Worm (Caenorhabditis elegans) whole organism, young adult: Measurements from ENCODE around the gene C49G7.12.

Experiments
- B0035.1 ChIP-seq: sonication (generic microtip); optimal IDR thresholded peaks from 2 replicates; lab custom pipeline; 2016; ENCODE audit warnings: missing genetic modification characterization, mild to moderate bottlenecking, missing compliant biosample characterization, missing genotype, missing genetic modification reagents
- F55B11.4 ChIP-seq: sonication (generic microtip); optimal IDR thresholded peaks from 2 replicates; lab custom pipeline; 2016; ENCODE audit warnings: missing compliant biosample characterization, missing genetic modification characterization, borderline replicate concordance; ENCODE audit not compliant: insufficient read depth
- F57C9.4 ChIP-seq: sonication (generic microtip); optimal IDR thresholded peaks from 2 replicates; lab custom pipeline; 2017; ENCODE audit warnings: mild to moderate bottlenecking, missing genetic modification characterization, missing compliant biosample characterization
- K12H6.12 ChIP-seq: fragments of 200-800 bp; sonication (Bioruptor generic); optimal IDR thresholded peaks from 2 replicates; lab custom pipeline; 2018; ENCODE audit warnings: mild to moderate bottlenecking, missing genetic modification characterization, missing compliant biosample characterization
- ama-1 ChIP-seq, 3 experiments: fragments of 150-350 bp in 1 of 3; sonication (generic microtip) in 2 of 3; optimal IDR thresholded peaks; 2 replicates each; lab custom pipeline; 2014 to 2018; ENCODE audit warnings: missing biosample characterization in 2 of 3, missing genetic modification characterization in 2 of 3, missing genetic modification reagents in 2 of 3
- ceh-40 ChIP-seq: fragments of 200-800 bp; sonication (Bioruptor generic); IDR thresholded peaks from 2 replicates; pipeline ENCODE4 v1.3.6; 2022; ENCODE audit warnings: missing genetic modification characterization, missing compliant biosample characterization
- ceh-91 ChIP-seq: fragments of 200-800 bp; sonication (Bioruptor generic); IDR thresholded peaks from 2 replicates; pipeline ENCODE4 v1.3.6; 2022; ENCODE audit warnings: missing genetic modification reagents, missing genetic modification characterization, missing compliant biosample characterization
- gei-17 ChIP-seq: fragments of 200-800 bp; sonication (Bioruptor generic); optimal IDR thresholded peaks from 2 replicates; lab custom pipeline; 2018; ENCODE audit warnings: mild to moderate bottlenecking, missing genetic modification characterization, missing compliant biosample characterization
- hlh-26 ChIP-seq: fragments of 200-800 bp; sonication (Bioruptor generic); conservative IDR thresholded peaks from 2 replicates; pipeline ENCODE4 v1.3.6; 2022; ENCODE audit warnings: missing genetic modification reagents, missing genetic modification characterization, missing compliant biosample characterization
- lsl-1 ChIP-seq: fragments of 200-800 bp; sonication (Bioruptor generic); optimal IDR thresholded peaks from 2 replicates; lab custom pipeline; 2018; ENCODE audit warnings: mild to moderate bottlenecking, missing genetic modification characterization, moderate library complexity, missing compliant biosample characterization
- nfya-1 ChIP-seq: sonication (generic microtip); optimal IDR thresholded peaks from 2 replicates; lab custom pipeline; 2017; ENCODE audit warnings: antibody characterized with exemption, missing compliant biosample characterization, missing genetic modification characterization, borderline replicate concordance; ENCODE audit not compliant: insufficient read depth
- nhr-120 ChIP-seq: fragments of 200-800 bp; sonication (Bioruptor generic); IDR thresholded peaks from 2 replicates; pipeline ENCODE4 v1.3.6; 2022; ENCODE audit warnings: missing genetic modification characterization, missing compliant biosample characterization
- ztf-6 ChIP-seq: fragments of 200-800 bp; sonication (Bioruptor generic); IDR thresholded peaks from 2 replicates; pipeline ENCODE4 v1.3.6; 2022; ENCODE audit warnings: missing genetic modification reagents, missing genetic modification characterization, missing compliant biosample characterization

DNA sequence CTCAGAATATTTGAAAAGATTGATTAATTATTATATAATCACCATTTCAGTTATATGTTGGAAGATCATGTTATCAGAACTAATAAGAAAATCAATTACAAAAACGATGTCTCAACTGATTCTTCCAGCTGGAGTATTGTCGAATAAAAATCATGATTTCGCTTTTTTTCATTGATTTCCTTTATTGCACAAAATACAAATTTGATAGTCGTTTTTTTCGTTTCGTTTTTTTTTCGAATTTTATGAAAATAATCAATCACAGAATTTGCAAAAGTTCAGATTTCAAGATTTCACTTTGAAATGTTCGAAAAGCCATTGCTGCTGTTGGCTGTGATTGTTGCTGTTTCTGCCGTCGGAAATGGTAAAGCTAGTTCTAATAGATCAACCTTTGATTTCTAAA is 2.4 kb upstream of the C49G7.12 start, which contains the start of gene C49G7.13:
- no peak for TF ChIP-seq gei-17 (GFP tag; lab: Kevin White, UChicago)
- TF ChIP-seq ztf-6: no peak
- TF ChIP-seq B0035.1: no peak
- TF ChIP-seq K12H6.12: no peak
- TF ChIP-seq hlh-26 (GFP tag; lab: Robert Waterston, UW): no peak
- no peak for TF ChIP-seq nfya-1 (tag; lab: Kevin White, UChicago)
- TF ChIP-seq nhr-120 (GFP tag; lab: Robert Waterston, UW): no peak
- TF ChIP-seq F57C9.4 (tag; lab: Kevin White, UChicago): no peak
- TF ChIP-seq F55B11.4 (tag; lab: Kevin White, UChicago): no peak
- TF ChIP-seq ceh-40 (GFP tag; lab: Robert Waterston, UW): no peak
- no peak for TF ChIP-seq lsl-1
- TF ChIP-seq ama-1 (optimal IDR thresholded peaks at IDR 0.05; lab: Kevin White, UChicago): no peak
- TF ChIP-seq ama-1 (GFP tag; optimal IDR thresholded peaks at IDR 0.05; lab: Kevin White, UChicago): no peak
- TF ChIP-seq ceh-91 (GFP tag; lab: Robert Waterston, UW): no peak
